Worm (Caenorhabditis elegans) whole organism, mixed stage, embryonic: ENCODE results near the gene T01B4.3.

Experiments used
- ceh-39 ChIP-seq: fragments of 150-350 bp; optimal IDR thresholded peaks from 2 replicates; lab custom pipeline; 2014; ENCODE audit warnings: missing biosample characterization, missing genetic modification characterization
- ceh-83 ChIP-seq: fragments of 200-800 bp; sonication (Bioruptor generic); optimal IDR thresholded peaks from 2 replicates; lab custom pipeline; 2018; ENCODE audit warnings: mild to moderate bottlenecking, missing genetic modification characterization, missing compliant biosample characterization
- lsy-2 ChIP-seq: fragments of 150-350 bp; optimal IDR thresholded peaks from 2 replicates; lab custom pipeline; 2014; ENCODE audit warnings: missing biosample characterization, missing genetic modification characterization
- nhr-237 ChIP-seq: fragments of 150-350 bp; optimal IDR thresholded peaks from 2 replicates; lab custom pipeline; 2014; ENCODE audit warnings: missing biosample characterization, missing genetic modification characterization
- pha-4 ChIP-seq: fragments of 150-350 bp; optimal IDR thresholded peaks from 2 replicates; lab custom pipeline; 2018; ENCODE audit warnings: missing biosample characterization, missing genetic modification reagents, missing genetic modification characterization
- sptf-1 ChIP-seq: sonication (generic microtip); optimal IDR thresholded peaks from 2 replicates; lab custom pipeline; 2017; ENCODE audit warnings: mild to moderate bottlenecking, missing genetic modification characterization, moderate library complexity, missing compliant biosample characterization
- tbx-8 ChIP-seq: fragments of 200-800 bp; sonication (Bioruptor generic); optimal IDR thresholded peaks from 2 replicates; lab custom pipeline; 2018; ENCODE audit warnings: mild to moderate bottlenecking, missing genetic modification characterization, moderate library complexity, missing compliant biosample characterization
- unc-120 ChIP-seq: sonication (generic microtip); optimal IDR thresholded peaks from 2 replicates; lab custom pipeline; 2017; ENCODE audit warnings: missing genetic modification characterization, missing compliant biosample characterization; ENCODE audit not compliant: poor library complexity, severe bottlenecking

Gene T01B4.3

ce11 chrX:16265636-16266384 lies 51.7 kb downstream of the T01B4.3 start, which contains the start of gene mua-6:
Gene mua-6 (minus strand): TSS chrX:16265686.
- TF ChIP-seq lsy-2 (tag; lab: Kevin White, UChicago) (no peak), tbx-8 (GFP tag; lab: Kevin White, UChicago) (no peak), ceh-39 (no peak), unc-120 (tag; lab: Kevin White, UChicago) (no peak), sptf-1 (tag; lab: Kevin White, UChicago) (no peak), pha-4 (tag; lab: Kevin White, UChicago) (no peak), nhr-237 (tag; lab: Kevin White, UChicago) (no peak), ceh-83 (GFP tag; lab: Kevin White, UChicago) (no peak)
